Fruit fly (Drosophila melanogaster) Kc167 (cell line): ENCODE measurements around the gene Uggt.

Experiments used
- Myc ChIP-seq: fragments of >200 bp; optimal IDR thresholded peaks from 2 replicates; lab custom pipeline; 2017; ENCODE audit warnings: missing external identifiers
- Sin3A ChIP-seq: fragments of >200 bp; optimal IDR thresholded peaks from 2 replicates; lab custom pipeline; 2018; ENCODE audit warnings: missing external identifiers
- h ChIP-seq: fragments of >200 bp; optimal IDR thresholded peaks from 3 replicates; lab custom pipeline; 2018; ENCODE audit warnings: missing external identifiers
- insv ChIP-seq: fragments of >200 bp; optimal IDR thresholded peaks from 3 replicates; lab custom pipeline; 2018; ENCODE audit warnings: missing external identifiers
- psq ChIP-seq: fragments of >200 bp; optimal IDR thresholded peaks from 2 replicates; lab custom pipeline; 2017; ENCODE audit warnings: missing external identifiers
- ttk ChIP-seq: sonication (Bioruptor generic); optimal IDR thresholded peaks from 2 replicates; lab custom pipeline; 2017; ENCODE audit warnings: missing external identifiers

The Uggt gene

DNA sequence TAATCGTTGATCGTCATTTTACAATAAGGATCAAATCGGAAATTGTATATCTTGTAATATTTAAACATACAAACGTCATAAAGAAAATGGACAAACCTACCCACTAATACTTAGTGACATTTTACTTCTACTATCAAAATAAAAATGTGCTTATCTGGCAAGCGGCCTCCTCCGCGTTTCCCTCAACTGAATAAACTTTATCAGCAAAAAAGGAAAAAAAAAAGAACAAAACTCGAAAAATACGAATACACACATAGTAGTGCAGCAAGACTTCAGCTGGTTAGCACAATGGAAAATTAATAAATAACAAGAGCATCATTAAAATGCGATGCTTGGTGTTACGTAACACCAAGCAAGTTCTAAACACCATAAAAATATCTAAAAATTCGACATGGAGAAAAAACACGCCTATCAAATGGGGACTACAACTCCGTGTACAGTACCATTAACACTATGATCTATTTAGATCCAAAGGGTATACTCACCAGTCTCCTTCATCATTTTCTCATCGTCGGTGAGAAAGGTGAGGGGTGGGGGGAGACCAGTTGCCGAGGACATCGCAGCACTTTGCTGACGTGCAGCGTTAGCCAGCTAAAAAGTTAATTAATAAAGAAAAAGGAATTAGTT, 25.0 kb downstream of the Uggt start:
- TF ChIP-seq Myc (lab: Kevin White, UChicago) = no peak
- TF ChIP-seq insv (lab: Kevin White, UChicago) = no peak
- no peak for TF ChIP-seq h (lab: Kevin White, UChicago)
- no peak for TF ChIP-seq ttk

DNA sequence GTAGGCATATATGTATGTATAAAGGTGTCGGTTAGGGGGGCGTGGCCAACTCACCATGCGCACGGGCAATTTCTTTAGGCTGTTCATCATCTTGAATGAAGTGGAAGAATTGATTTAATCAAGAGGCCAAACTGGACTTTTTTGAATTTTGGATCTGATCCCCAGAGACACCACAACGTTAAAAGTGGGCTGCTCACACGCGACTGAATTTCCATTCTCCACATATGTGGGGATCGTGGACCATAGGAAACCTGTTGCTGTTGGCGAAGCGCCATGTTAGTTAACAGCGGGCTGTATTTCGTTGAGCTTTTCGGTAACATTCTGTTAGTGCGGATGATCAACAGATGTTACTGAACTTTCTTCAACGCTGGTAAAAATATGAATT, 25.5 kb downstream of the Uggt start, which contains the start of gene CG3902:
Gene CG3902, minus strand, starts transcription at position 208 of the 385 bp plus-strand sequence.
- TF ChIP-seq insv (lab: Kevin White, UChicago) (no peak), psq (lab: Kevin White, UChicago) (no peak), h (lab: Kevin White, UChicago) (no peak), Sin3A (no peak), ttk (no peak), Myc (lab: Kevin White, UChicago) (no peak)

dm6 chr3L:18898770-18899278, 26.3 kb downstream of the Uggt start, which contains the start of gene RpL26:
Gene RpL26 (plus strand): TSS chr3L:18898875.
- TF ChIP-seq Myc (lab: Kevin White, UChicago) = no peak
- TF ChIP-seq ttk = no peak
- TF ChIP-seq insv (lab: Kevin White, UChicago) = no peak
- TF ChIP-seq psq (lab: Kevin White, UChicago) = no peak
- no peak for TF ChIP-seq h (lab: Kevin White, UChicago)
- TF ChIP-seq Sin3A = no peak

DNA sequence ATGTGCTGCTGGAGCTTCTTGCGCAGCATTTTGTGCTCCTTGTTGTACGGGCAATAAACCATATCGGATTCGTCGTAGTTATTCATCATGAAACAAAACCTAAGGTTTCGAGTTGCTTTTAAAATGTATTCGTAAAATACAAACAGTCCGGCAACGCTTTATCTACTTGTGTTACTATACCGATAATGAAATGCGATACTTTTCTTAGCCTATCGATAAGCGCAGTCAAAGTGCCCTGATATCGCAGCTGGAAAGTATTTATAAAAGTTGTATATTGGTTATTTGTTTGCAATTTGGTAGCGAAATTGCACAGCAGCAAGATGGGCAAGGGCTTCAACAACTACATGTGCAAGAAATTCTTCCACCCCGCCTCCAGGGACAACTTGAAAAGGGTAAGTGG, 28.9 kb downstream of the Uggt start, which contains the start of the genes arx and CG6843:
Gene arx, minus strand, starts transcription at position 144 of the 400 bp plus-strand sequence.
Gene CG6843, plus strand, starts transcription at position 184 of the 400 bp plus-strand sequence.
- no peak for TF ChIP-seq ttk
- TF ChIP-seq Sin3A = no peak
- no peak for TF ChIP-seq h (lab: Kevin White, UChicago)
- TF ChIP-seq Myc (lab: Kevin White, UChicago) = no peak
- TF ChIP-seq insv (lab: Kevin White, UChicago) = no peak
- TF ChIP-seq psq (lab: Kevin White, UChicago) = no peak

DNA sequence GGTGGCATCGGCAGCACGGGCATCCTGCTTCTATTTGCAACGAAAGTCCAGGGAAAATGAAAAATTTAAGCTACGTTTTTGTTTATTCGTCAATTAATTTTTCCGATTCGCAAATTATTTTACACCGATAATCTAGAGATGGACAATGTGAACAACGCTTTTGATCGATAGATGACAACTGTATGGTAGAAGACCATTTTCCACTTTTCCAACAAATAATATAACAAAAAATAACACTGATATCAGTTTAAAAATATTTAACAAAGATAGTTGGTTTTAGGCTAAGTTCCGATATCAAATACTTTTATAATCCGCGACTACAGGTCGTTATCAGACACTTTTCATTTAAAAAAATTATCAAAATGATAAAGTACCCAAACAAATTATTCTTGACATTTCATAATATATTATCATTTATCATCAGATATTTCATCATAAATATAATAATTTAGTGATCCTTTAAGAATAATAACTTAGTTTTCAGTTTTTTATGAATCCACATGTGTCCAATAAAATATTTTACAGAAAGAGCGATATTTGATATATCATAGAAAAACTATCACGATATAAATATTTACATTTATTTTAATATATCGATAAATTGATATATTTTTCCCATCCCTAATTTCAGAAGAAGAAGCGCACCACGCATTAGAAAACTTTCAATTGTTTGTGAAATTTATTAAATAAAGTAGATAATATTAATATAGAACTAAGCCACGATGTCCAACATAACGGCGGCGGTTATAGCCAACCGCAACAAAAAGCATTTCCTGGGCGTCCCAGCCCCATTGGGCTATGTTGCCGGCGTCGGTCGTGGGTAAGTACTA, 32.4 kb downstream of the Uggt start, which contains the start of the genes CSN1b and Prp6:
Gene CSN1b, minus strand, starts transcription at position 159 of the 830 bp plus-strand sequence.
Gene Prp6, plus strand, starts transcription at position 601 of the 830 bp plus-strand sequence.
- TF ChIP-seq Myc (lab: Kevin White, UChicago) = no peak
- no peak for TF ChIP-seq h (lab: Kevin White, UChicago)
- TF ChIP-seq psq (lab: Kevin White, UChicago) = no peak
- TF ChIP-seq insv (lab: Kevin White, UChicago) = no peak
- no peak for TF ChIP-seq ttk
- no peak for TF ChIP-seq Sin3A

DNA sequence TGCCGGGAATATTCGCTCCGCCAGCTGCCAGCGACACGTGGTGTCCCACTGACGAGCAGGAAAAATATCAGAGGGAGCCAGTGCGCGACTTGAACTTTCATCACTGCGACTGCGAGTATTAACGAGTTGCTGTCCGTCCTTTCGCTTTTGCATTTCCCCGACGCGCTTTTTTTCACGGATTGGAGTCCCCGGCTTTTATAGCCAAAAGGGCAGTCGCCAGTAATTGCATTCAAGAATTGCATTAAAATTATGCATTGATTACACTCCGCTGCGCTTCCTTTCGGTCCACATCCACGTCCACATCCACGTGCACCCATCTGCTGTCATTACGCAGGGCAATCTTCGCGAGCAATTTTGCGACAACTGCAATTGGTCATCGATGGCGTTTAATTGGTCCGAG, 38.5 kb downstream of the Uggt start, which contains the start of gene Ir75d:
Gene Ir75d, minus strand, starts transcription at position 101 of the 400 bp plus-strand sequence.
- TF ChIP-seq Myc (lab: Kevin White, UChicago) (no peak), insv (lab: Kevin White, UChicago) (no peak), psq (lab: Kevin White, UChicago) (no peak)

DNA sequence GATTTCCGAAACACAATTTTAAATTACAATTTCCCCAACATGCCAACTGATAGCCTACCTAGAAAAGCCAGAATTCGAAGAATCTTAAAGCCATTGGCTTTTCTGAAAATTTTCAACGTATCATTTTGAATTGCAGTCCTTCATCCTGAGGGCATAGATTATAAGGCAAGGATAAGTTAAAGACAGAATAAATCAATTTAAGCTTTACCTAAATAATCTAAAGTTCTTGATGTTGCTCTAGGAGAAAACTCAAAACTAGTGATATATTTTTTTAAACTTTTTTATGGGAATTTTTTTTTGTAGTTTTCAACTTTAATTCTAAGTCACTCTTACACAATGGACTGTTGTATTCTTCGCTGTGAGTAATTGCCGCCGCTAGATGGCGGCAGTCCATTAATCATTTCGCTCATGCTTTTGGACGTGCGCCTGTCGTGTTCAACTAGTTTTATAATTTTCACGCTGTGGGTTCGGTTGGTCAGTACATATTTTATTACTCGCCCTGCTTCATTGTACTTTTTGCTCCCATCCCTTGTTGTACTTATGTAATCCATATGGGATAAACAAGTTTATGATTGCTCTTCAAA, 41.6 kb downstream of the Uggt start, which contains the start of gene COX6AL2:
Gene COX6AL2, minus strand, starts transcription at position 51 of the 584 bp plus-strand sequence.
- TF ChIP-seq Myc (lab: Kevin White, UChicago) (no peak), insv (lab: Kevin White, UChicago) (no peak), Sin3A (no peak)

DNA sequence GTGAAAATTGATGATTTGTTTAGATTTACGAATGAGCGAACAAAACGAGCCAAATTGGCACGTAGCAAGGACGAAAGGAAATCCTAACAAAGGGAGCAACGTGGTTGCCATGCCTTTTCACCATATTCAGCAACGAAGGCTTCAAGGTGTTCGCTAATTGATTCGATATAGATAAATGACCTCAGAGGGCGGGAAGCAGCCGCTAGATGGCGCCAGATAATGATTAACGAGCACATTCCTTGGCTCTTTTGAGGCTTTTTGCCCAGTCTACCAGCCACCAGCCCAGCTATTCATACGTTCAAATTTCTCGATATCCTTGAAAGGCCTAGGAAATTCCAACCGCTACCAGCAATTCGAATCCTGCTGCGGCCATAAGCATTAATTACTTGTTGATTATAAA, 43.9 kb downstream of the Uggt start:
- TF ChIP-seq h (lab: Kevin White, UChicago) (no peak), Myc (lab: Kevin White, UChicago) (no peak)

DNA sequence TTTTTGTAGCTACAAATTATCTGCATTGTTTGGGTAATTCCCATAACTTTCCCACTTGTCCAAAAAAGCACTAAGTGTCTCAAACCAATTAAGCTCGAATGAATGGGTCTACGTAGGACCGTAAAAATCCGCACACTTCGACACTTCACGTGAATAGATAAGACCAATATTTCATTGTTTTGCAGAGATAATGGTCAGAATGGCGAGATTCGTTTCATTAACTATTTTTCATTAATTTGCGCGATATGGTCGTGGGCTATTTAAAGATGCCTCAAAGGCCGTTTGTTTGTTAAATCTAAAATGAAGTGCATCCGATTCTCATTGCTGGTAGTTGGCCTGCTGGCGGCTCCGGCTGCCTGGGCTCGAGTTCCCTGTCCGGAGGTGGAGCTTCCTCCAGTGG, 44.7 kb downstream of the Uggt start, which contains the start of gene CG6839:
Gene CG6839, plus strand, starts transcription at position 301 of the 400 bp plus-strand sequence.
- TF ChIP-seq h (lab: Kevin White, UChicago) (no peak), ttk (no peak), Sin3A (no peak), Myc (lab: Kevin White, UChicago) (no peak), psq (lab: Kevin White, UChicago) (no peak), insv (lab: Kevin White, UChicago) (no peak)

DNA sequence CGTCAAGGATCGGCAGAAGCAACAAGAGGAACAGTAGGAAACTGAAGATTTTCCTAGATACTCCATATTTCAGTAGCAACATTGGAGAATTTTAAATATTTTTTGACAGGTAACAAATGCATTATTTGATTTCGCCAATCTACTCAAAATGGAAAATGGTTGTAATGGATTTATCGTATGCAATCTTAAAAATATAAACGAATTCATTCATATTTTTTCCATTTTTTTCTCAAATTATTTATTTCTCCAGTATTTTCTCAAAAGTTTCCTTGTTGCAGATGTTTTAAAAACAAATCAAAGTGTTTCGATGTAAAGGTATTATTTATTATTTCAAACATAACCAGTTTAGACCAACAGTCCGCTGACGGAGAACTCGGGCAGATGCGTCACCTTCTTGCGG, 47.7 kb downstream of the Uggt start, which contains the start of gene CG18223:
Gene CG18223, minus strand, starts transcription at position 101 of the 400 bp plus-strand sequence.
- no peak for TF ChIP-seq h (lab: Kevin White, UChicago)
- TF ChIP-seq Sin3A = no peak
- no peak for TF ChIP-seq Myc (lab: Kevin White, UChicago)
- no peak for TF ChIP-seq insv (lab: Kevin White, UChicago)
- TF ChIP-seq ttk = no peak
- TF ChIP-seq psq (lab: Kevin White, UChicago) = no peak

dm6 chr3L:18922086-18922485, 49.5 kb downstream of the Uggt start, which contains the start of gene CG3819:
Gene CG3819 (minus strand): TSS chr3L:18922108.
- no peak for TF ChIP-seq h (lab: Kevin White, UChicago)
- TF ChIP-seq Sin3A = no peak
- TF ChIP-seq ttk = no peak
- TF ChIP-seq insv (lab: Kevin White, UChicago) = no peak
- no peak for TF ChIP-seq Myc (lab: Kevin White, UChicago)
- no peak for TF ChIP-seq psq (lab: Kevin White, UChicago)
